Fruit fly (Drosophila melanogaster): ENCODE measurements around the gene CG11779.
A peak's percentile ranks its signal among the peaks of the same experiment; 100 is the strongest.

The CG11779 gene

DNA sequence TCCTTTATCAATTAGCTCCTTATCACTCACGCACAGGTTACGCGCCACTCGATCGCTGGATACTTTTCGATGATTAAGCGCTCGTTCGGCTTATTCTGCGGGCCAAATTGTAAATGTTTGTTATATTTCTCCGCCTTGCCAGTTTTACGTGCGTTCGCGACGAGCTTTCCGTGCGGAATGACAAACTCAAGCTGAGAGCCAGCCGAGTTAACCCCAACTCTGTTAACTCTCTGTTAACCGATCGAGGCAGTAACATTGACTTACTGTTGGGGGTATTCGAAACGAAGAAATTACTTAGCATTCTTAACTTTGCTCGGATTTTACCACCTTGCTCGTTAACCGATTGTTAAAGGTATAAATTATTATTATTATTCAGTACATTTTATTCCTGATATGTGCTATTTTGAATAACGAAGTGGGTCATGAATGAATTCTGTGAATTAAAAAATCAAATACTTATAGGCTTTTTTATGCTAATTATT lies 6.1 kb downstream of the CG11779 start, which contains the start of gene CG5835 (continued):
- TF ChIP-seq grau (tag; optimal IDR thresholded peaks at IDR 0.05), result peak; percentile 23
- TF ChIP-seq so (GFP tag; IDR thresholded peaks at IDR 0.05), result no peak
- 0 out of 2 replicates have a peak, but pooled peaks have one; percentile 33 for TF ChIP-seq unc-4 (GFP tag; IDR thresholded peaks at IDR 0.05; ENCODE audit: partially characterized antibody)
- TF ChIP-seq CG18599 (GFP tag; optimal IDR thresholded peaks at IDR 0.05), result peak; percentile 28
- TF ChIP-seq CG14667 (GFP tag; IDR thresholded peaks at IDR 0.05), result no peak
- TF ChIP-seq lov (optimal IDR thresholded peaks at IDR 0.05), result no peak
- no peak for TF ChIP-seq lov (GFP tag; IDR thresholded peaks at IDR 0.05)
- TF ChIP-seq CG15269 (tag; optimal IDR thresholded peaks at IDR 0.05), result peak; percentile 37
- TF ChIP-seq cwo (GFP tag; optimal IDR thresholded peaks at IDR 0.05), result peak; percentile 13
- no peak for TF ChIP-seq Doc2 (GFP tag; IDR thresholded peaks at IDR 0.05)
- TF ChIP-seq C15 (GFP tag; IDR thresholded peaks at IDR 0.05), result no peak
- TF ChIP-seq CG12391 (tag; optimal IDR thresholded peaks at IDR 0.05), result peak; percentile 29
- no peak for TF ChIP-seq CG11398 (GFP tag; optimal IDR thresholded peaks at IDR 0.05)
- TF ChIP-seq tna (GFP tag; IDR thresholded peaks at IDR 0.05; ENCODE audit: partially characterized antibody), result no peak
- peak; percentile 58 for TF ChIP-seq sug (tag; optimal IDR thresholded peaks at IDR 0.05)
- TF ChIP-seq CG3995 (GFP tag; optimal IDR thresholded peaks at IDR 0.05), result peak; percentile 81
- peak; percentile 12 for TF ChIP-seq CG7839 (tag; optimal IDR thresholded peaks at IDR 0.05)
- TF ChIP-seq caup (GFP tag; optimal IDR thresholded peaks at IDR 0.05; ENCODE audit: severe bottlenecking), result peak; percentile 26
- peak; percentile 41 for TF ChIP-seq CG30403 (GFP tag; optimal IDR thresholded peaks at IDR 0.05)
- TF ChIP-seq CG12071 (GFP tag; optimal IDR thresholded peaks at IDR 0.05), result peak; percentile 20
- peak; percentile 36; the same call in 1 of the 2 replicates for TF ChIP-seq ranshi (GFP tag; IDR thresholded peaks at IDR 0.05)
- TF ChIP-seq CG7786 (GFP tag; optimal IDR thresholded peaks at IDR 0.05), result peak; percentile 16
- peak; percentile 26; the same call in 1 of the 2 replicates for TF ChIP-seq CG31441 (GFP tag; IDR thresholded peaks at IDR 0.05)
- TF ChIP-seq stwl (tag; optimal IDR thresholded peaks at IDR 0.05), result peak; percentile 10
- peak; percentile 63 for TF ChIP-seq row (GFP tag; IDR thresholded peaks at IDR 0.05)
- TF ChIP-seq shn (GFP tag; optimal IDR thresholded peaks at IDR 0.05), result peak; percentile 5
- TF ChIP-seq CG6689 (GFP tag; IDR thresholded peaks at IDR 0.05), result peak; percentile 63; the same call in 1 of the 2 replicates
- TF ChIP-seq CG12769 (tag; optimal IDR thresholded peaks at IDR 0.05), result peak; percentile 15
- peak; percentile 47; the same call in 1 of the 2 replicates for TF ChIP-seq CG32532 (GFP tag; IDR thresholded peaks at IDR 0.05)
- TF ChIP-seq Mad (GFP tag; optimal IDR thresholded peaks at IDR 0.05), result no peak
- TF ChIP-seq CG3847 (GFP tag; IDR thresholded peaks at IDR 0.05), result no peak
- peak; percentile 32; the same call in 1 of the 2 replicates for TF ChIP-seq amos (GFP tag; IDR thresholded peaks at IDR 0.05; ENCODE audit: partially characterized antibody)
- TF ChIP-seq mirr (GFP tag; optimal IDR thresholded peaks at IDR 0.05), result peak; percentile 81
- peak; percentile 37 for TF ChIP-seq CG2712 (tag; optimal IDR thresholded peaks at IDR 0.05)
- peak; percentile 36 for TF ChIP-seq CG15514 (GFP tag; optimal IDR thresholded peaks at IDR 0.05)
- peak; percentile 26 for TF ChIP-seq Hmr (GFP tag; optimal IDR thresholded peaks at IDR 0.05)
- TF ChIP-seq HLH3B (GFP tag; IDR thresholded peaks at IDR 0.05), result no peak
- TF ChIP-seq CG13287 (GFP tag; IDR thresholded peaks at IDR 0.05; ENCODE audit: partially characterized antibody), result peak; percentile 56; the same call in 1 of the 2 replicates
- no peak for TF ChIP-seq disco-r (GFP tag; optimal IDR thresholded peaks at IDR 0.05)
- TF ChIP-seq run (tag; optimal IDR thresholded peaks at IDR 0.05), result no peak
- TF ChIP-seq CG7987 (GFP tag; optimal IDR thresholded peaks at IDR 0.05), result peak; percentile 61
- TF ChIP-seq maf-S (GFP tag; optimal IDR thresholded peaks at IDR 0.05), result no peak
- TF ChIP-seq ftz-f1 (GFP tag; optimal IDR thresholded peaks at IDR 0.05), result peak; percentile 8
- TF ChIP-seq CG4282 (GFP tag; optimal IDR thresholded peaks at IDR 0.05), result no peak
- peak; percentile 55 for TF ChIP-seq CG17912 (GFP tag; optimal IDR thresholded peaks at IDR 0.05)
- no peak for TF ChIP-seq Sin3A (optimal IDR thresholded peaks at IDR 0.05)
- TF ChIP-seq Fer3 (tag; optimal IDR thresholded peaks at IDR 0.05), result peak; percentile 21
- no peak for TF ChIP-seq tx (GFP tag; optimal IDR thresholded peaks at IDR 0.05)
- TF ChIP-seq Trl (optimal IDR thresholded peaks at IDR 0.05), result peak in 1 of 2 experiments; percentile 4
- no peak for TF ChIP-seq Trl (GFP tag; optimal IDR thresholded peaks at IDR 0.05)
- peak; percentile 7 for TF ChIP-seq BEAF-32 (GFP tag; optimal IDR thresholded peaks at IDR 0.05)

Data from whole organism, embryonic.